Fruit fly (Drosophila melanogaster) whole organism, prepupa: ENCODE data around the gene CAHbeta.
A peak's percentile ranks its signal among the peaks of the same experiment; 100 is the strongest.

Experiments
- CG11294 ChIP-seq: fragments of 200-800 bp; sonication (Bioruptor generic); IDR thresholded peaks from 2 replicates; pipeline ENCODE4 v1.3.6; 2022; ENCODE audit warnings: missing biosample characterization, missing genetic modification characterization
- CG11762 ChIP-seq: fragments of 200-800 bp; sonication (Bioruptor generic); optimal IDR thresholded peaks from 3 replicates; lab custom pipeline; 2016; ENCODE audit warnings: missing biosample characterization, missing genetic modification characterization; ENCODE audit not compliant: insufficient read depth
- CG16779 ChIP-seq: fragments of 200-800 bp; sonication (Bioruptor generic); optimal IDR thresholded peaks from 3 replicates; lab custom pipeline; 2017; ENCODE audit warnings: missing biosample characterization, mild to moderate bottlenecking, missing genetic modification characterization
- CG3032 ChIP-seq: fragments of 200-800 bp; optimal IDR thresholded peaks from 2 replicates; lab custom pipeline; 2019; ENCODE audit warnings: missing biosample characterization, mild to moderate bottlenecking, missing genetic modification characterization, moderate library complexity
- CG32006 ChIP-seq: fragments of 200-800 bp; sonication (Bioruptor generic); optimal IDR thresholded peaks from 3 replicates; lab custom pipeline; 2017; ENCODE audit warnings: missing biosample characterization, mild to moderate bottlenecking, missing genetic modification characterization
- CG3919 ChIP-seq: fragments of 200-800 bp; sonication (Bioruptor generic); optimal IDR thresholded peaks from 3 replicates; lab custom pipeline; 2016; ENCODE audit warnings: missing biosample characterization, missing genetic modification characterization
- CG6276 ChIP-seq: fragments of 200-800 bp; sonication (Bioruptor generic); optimal IDR thresholded peaks from 2 replicates; lab custom pipeline; 2017; ENCODE audit warnings: missing biosample characterization, mild to moderate bottlenecking, missing genetic modification characterization
- CG6854 ChIP-seq: fragments of 200-800 bp; sonication (Bioruptor generic); optimal IDR thresholded peaks from 2 replicates; lab custom pipeline; 2017; ENCODE audit warnings: missing biosample characterization, mild to moderate bottlenecking, missing genetic modification characterization
- CG7368 ChIP-seq: fragments of 200-800 bp; sonication (Bioruptor generic); optimal IDR thresholded peaks from 3 replicates; lab custom pipeline; 2016; ENCODE audit warnings: missing biosample characterization, missing genetic modification characterization
- CG8319 ChIP-seq: fragments of 200-800 bp; sonication (Bioruptor generic); optimal IDR thresholded peaks from 3 replicates; lab custom pipeline; 2016; ENCODE audit warnings: missing biosample characterization, missing genetic modification characterization
- CG9139 ChIP-seq: fragments of 200-800 bp; sonication (Bioruptor generic); optimal IDR thresholded peaks from 3 replicates; lab custom pipeline; 2017; ENCODE audit warnings: missing biosample characterization, mild to moderate bottlenecking, missing genetic modification characterization
- Eip78C ChIP-seq: fragments of 200-800 bp; sonication (Bioruptor generic); peaks from one replicate; lab custom pipeline; 2016; ENCODE audit warnings: missing biosample characterization, missing genetic modification characterization
- Hr39 ChIP-seq: fragments of 200-800 bp; sonication (Bioruptor generic); optimal IDR thresholded peaks from 2 replicates; lab custom pipeline; 2016; ENCODE audit warnings: missing biosample characterization, missing genetic modification characterization
- Met ChIP-seq: fragments of 200-800 bp; sonication (Bioruptor generic); optimal IDR thresholded peaks from 3 replicates; lab custom pipeline; 2016; ENCODE audit warnings: missing biosample characterization, missing genetic modification characterization
- OdsH ChIP-seq: fragments of 200-800 bp; sonication (Bioruptor generic); optimal IDR thresholded peaks from 3 replicates; lab custom pipeline; 2016; ENCODE audit warnings: missing biosample characterization, missing genetic modification characterization
- Sox14 ChIP-seq: fragments of 200-800 bp; sonication (Bioruptor generic); optimal IDR thresholded peaks from 3 replicates; lab custom pipeline; 2016; ENCODE audit warnings: missing biosample characterization, missing genetic modification characterization
- fd59A ChIP-seq: fragments of 200-800 bp; sonication (Bioruptor generic); optimal IDR thresholded peaks from 2 replicates; lab custom pipeline; 2017; ENCODE audit warnings: missing biosample characterization, mild to moderate bottlenecking, missing genetic modification characterization, missing genetic modification reagents
- fkh ChIP-seq: fragments of 200-800 bp; sonication (Bioruptor generic); optimal IDR thresholded peaks from 3 replicates; lab custom pipeline; 2017; ENCODE audit warnings: missing biosample characterization, mild to moderate bottlenecking, missing genetic modification characterization, moderate library complexity
- net ChIP-seq: fragments of 200-800 bp; sonication (Bioruptor generic); optimal IDR thresholded peaks from 3 replicates; lab custom pipeline; 2016; ENCODE audit warnings: missing biosample characterization, missing genetic modification characterization
- pdm3 ChIP-seq: fragments of 200-800 bp; sonication (Bioruptor generic); optimal IDR thresholded peaks from 3 replicates; lab custom pipeline; 2016; ENCODE audit warnings: missing biosample characterization, missing genetic modification characterization
- topi ChIP-seq: fragments of 200-800 bp; sonication (Bioruptor generic); optimal IDR thresholded peaks from 3 replicates; lab custom pipeline; 2016; ENCODE audit warnings: missing biosample characterization, missing genetic modification characterization
- vri ChIP-seq: fragments of 200-800 bp; sonication (Bioruptor generic); optimal IDR thresholded peaks from 3 replicates; lab custom pipeline; 2016; ENCODE audit warnings: missing biosample characterization, mild to moderate bottlenecking, missing genetic modification characterization

CAHbeta gene

DNA sequence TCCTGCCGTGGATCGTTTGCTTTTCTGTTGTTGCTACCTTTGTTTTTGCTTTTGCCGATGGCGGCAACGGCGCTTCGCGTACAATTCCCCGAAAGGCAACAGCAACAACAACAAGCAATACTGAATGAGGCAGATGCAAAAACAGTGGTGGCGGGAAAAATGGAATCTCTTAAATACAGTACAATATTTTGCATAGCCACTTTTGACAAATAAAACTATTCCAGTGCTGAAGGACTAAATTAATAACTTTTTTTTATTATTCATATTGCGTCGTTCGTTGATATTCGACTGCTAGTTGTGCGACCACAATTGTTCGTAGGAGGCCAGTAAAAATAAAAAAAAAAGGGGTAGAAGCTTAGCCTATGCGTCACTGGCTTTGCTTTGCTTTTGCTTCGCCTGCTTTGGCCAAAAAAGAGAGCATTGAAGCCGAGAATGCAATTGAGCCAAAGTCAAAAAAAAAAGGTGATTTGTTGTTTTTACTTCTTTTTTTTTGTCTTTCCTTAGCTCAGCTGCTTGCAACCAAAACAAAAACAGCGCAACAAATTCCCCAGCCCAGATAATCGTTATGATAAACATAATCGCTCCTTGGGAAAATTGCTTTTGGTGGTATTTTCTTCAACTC lies 51.2 kb downstream of the CAHbeta start (continued):
- TF ChIP-seq pdm3 (GFP tag; lab: Kevin White, UChicago) (peak; percentile 99), CG6276 (GFP tag; lab: Kevin White, UChicago) (peak; percentile 99), CG32006 (GFP tag; lab: Kevin White, UChicago) (peak; percentile 100), CG8319 (GFP tag; lab: Kevin White, UChicago) (peak; percentile 95), Met (peak; percentile 98), topi (GFP tag; lab: Kevin White, UChicago) (peak; percentile 97), CG7368 (peak; percentile 98), fkh (GFP tag; lab: Kevin White, UChicago) (no peak), OdsH (GFP tag; lab: Kevin White, UChicago) (peak; percentile 99), CG6854 (peak; percentile 97), CG11294 (GFP tag; lab: Robert Waterston, UW) (peak; percentile 97), net (GFP tag; lab: Kevin White, UChicago) (peak; percentile 99), CG11762 (GFP tag; lab: Kevin White, UChicago) (peak; percentile 98), fd59A (GFP tag; lab: Kevin White, UChicago) (peak; percentile 98), Sox14 (GFP tag; lab: Kevin White, UChicago) (peak; percentile 99), CG3919 (GFP tag; lab: Kevin White, UChicago) (peak; percentile 99), Hr39 (GFP tag; lab: Kevin White, UChicago) (peak; percentile 97), CG3032 (peak; percentile 98), CG16779 (peak; percentile 98), CG9139 (GFP tag; lab: Kevin White, UChicago) (peak; percentile 97), vri (peak; percentile 97), Eip78C (GFP tag; lab: Kevin White, UChicago) (peak; percentile 100)
